Fruit fly (Drosophila melanogaster) whole organism, pupa: ENCODE data around the gene CG32856.

Experiments
- CG12605 ChIP-seq: fragments of 200-800 bp; sonication (Bioruptor generic); IDR thresholded peaks from 2 replicates; pipeline ENCODE4 v1.3.6; 2022; ENCODE audit warnings: missing biosample characterization, missing genetic modification characterization
- CG32121 ChIP-seq: fragments of 200-800 bp; sonication (Bioruptor generic); IDR thresholded peaks from 2 replicates; pipeline ENCODE4 v1.3.6; 2022; ENCODE audit warnings: missing biosample characterization, missing genetic modification characterization
- CG4496 ChIP-seq: fragments of 200-800 bp; sonication (Bioruptor generic); IDR thresholded peaks from 3 replicates; pipeline ENCODE4 v1.3.6; 2022; ENCODE audit warnings: missing biosample characterization, missing genetic modification characterization
- Ets98B ChIP-seq: fragments of 200-800 bp; sonication (Bioruptor generic); IDR thresholded peaks from 2 replicates; pipeline ENCODE4 v1.3.6; 2022; ENCODE audit warnings: missing biosample characterization, missing genetic modification characterization
- gl ChIP-seq: fragments of 200-800 bp; sonication (Bioruptor generic); optimal IDR thresholded peaks from 2 replicates; lab custom pipeline; 2018; ENCODE audit warnings: missing biosample characterization, mild to moderate bottlenecking, missing genetic modification characterization

- TF ChIP-seq CG4496 (GFP tag; lab: Robert Waterston, UW) (no peak), CG32121 (no peak), gl (tag; lab: Kevin White, UChicago) (no peak), CG12605 (GFP tag; lab: Robert Waterston, UW) (no peak), Ets98B (GFP tag; lab: Robert Waterston, UW) (no peak)
Measured at dm6 chr3R:15925939-15926338, 39.2 kb downstream of the CG32856 start.
